Worm (Caenorhabditis elegans): ENCODE measurements around the gene srt-6.

ce11 chrV:7391933-7392332, 16.7 kb downstream of the srt-6 start, which contains the start of gene fbxa-105:
- TF ChIP-seq blmp-1 (tag; optimal IDR thresholded peaks at IDR 0.05; ENCODE audit: insufficient read depth) = no peak
- no peak for TF ChIP-seq mdl-1 (tag; optimal IDR thresholded peaks at IDR 0.05)
- TF ChIP-seq snpc-4 (tag; optimal IDR thresholded peaks at IDR 0.05) = no peak
- TF ChIP-seq aly-2 (tag; optimal IDR thresholded peaks at IDR 0.05) = no peak
- TF ChIP-seq skn-1 (tag; optimal IDR thresholded peaks at IDR 0.05) = no peak
- no peak for TF ChIP-seq nhr-12 (tag; optimal IDR thresholded peaks at IDR 0.05)
- TF ChIP-seq nhr-237 (tag; optimal IDR thresholded peaks at IDR 0.05) = no peak

Measured in whole organism, L2 larva.